Worm (Caenorhabditis elegans) whole organism, L3 larva: Measurements from ENCODE around the gene F44D12.19.
"Not testable (repeated sequence)": the region's sequence is repeated elsewhere in the genome, so short reads cannot be mapped to it uniquely, and the experiment has no call there.

Experiments used
- R02D3.7 ChIP-seq: fragments of 150-350 bp; optimal IDR thresholded peaks from 2 replicates; lab custom pipeline; 2014; ENCODE audit warnings: missing biosample characterization, missing genetic modification characterization
- ZK546.5 ChIP-seq: sonication (generic microtip); optimal IDR thresholded peaks from 2 replicates; lab custom pipeline; 2017; ENCODE audit warnings: missing biosample characterization, missing genetic modification characterization
- aly-2 ChIP-seq: fragments of 150-350 bp; optimal IDR thresholded peaks from 2 replicates; lab custom pipeline; 2014; ENCODE audit warnings: missing biosample characterization, missing genetic modification characterization
- ceh-28 ChIP-seq: fragments of 150-350 bp; optimal IDR thresholded peaks from 2 replicates; lab custom pipeline; 2014; ENCODE audit warnings: missing biosample characterization, missing genetic modification reagents, missing genetic modification characterization
- ceh-9 ChIP-seq: sonication (generic microtip); optimal IDR thresholded peaks from 2 replicates; lab custom pipeline; 2018; ENCODE audit warnings: missing biosample characterization, missing genetic modification characterization
- daf-12 ChIP-seq: fragments of 150-350 bp; optimal IDR thresholded peaks from 2 replicates; lab custom pipeline; 2014; ENCODE audit warnings: missing biosample characterization, missing genetic modification reagents, missing genetic modification characterization
- egl-27 ChIP-seq: sonication (generic microtip); optimal IDR thresholded peaks from 4 replicates; lab custom pipeline; 2017; ENCODE audit warnings: missing biosample characterization, missing genetic modification reagents, missing genetic modification characterization
- egl-5 ChIP-seq: fragments of 150-350 bp; optimal IDR thresholded peaks from 2 replicates; lab custom pipeline; 2017; ENCODE audit warnings: missing biosample characterization, missing genetic modification reagents, missing genetic modification characterization, inconsistent platforms
- elt-3 ChIP-seq, 3 experiments: fragments of 150-350 bp in 1 of 3; sonication (generic microtip) in 2 of 3; optimal IDR thresholded peaks; 2 replicates in 2 of 3; 4 replicates in 1 of 3; lab custom pipeline; 2014 to 2017; ENCODE audit warnings: missing biosample characterization in 3 of 3, missing genetic modification characterization in 3 of 3
- fkh-10 ChIP-seq: sonication (generic microtip); optimal IDR thresholded peaks from 2 replicates; lab custom pipeline; 2017; ENCODE audit warnings: missing biosample characterization, missing genetic modification reagents, missing genetic modification characterization
- fos-1 ChIP-seq: fragments of 150-350 bp; optimal IDR thresholded peaks from 2 replicates; lab custom pipeline; 2014; ENCODE audit warnings: missing biosample characterization, missing genetic modification characterization
- hmg-11 ChIP-seq: sonication (generic microtip); optimal IDR thresholded peaks from 2 replicates; lab custom pipeline; 2016; ENCODE audit warnings: missing genetic modification characterization, missing compliant biosample characterization
- jun-1 ChIP-seq: fragments of 150-350 bp; optimal IDR thresholded peaks from 2 replicates; lab custom pipeline; 2014; ENCODE audit warnings: missing biosample characterization, missing genetic modification reagents, missing genetic modification characterization
- lin-15B ChIP-seq: fragments of 150-350 bp; optimal IDR thresholded peaks from 2 replicates; lab custom pipeline; 2014; ENCODE audit warnings: missing biosample characterization, missing genetic modification characterization
- lin-39 ChIP-seq: fragments of 150-350 bp; optimal IDR thresholded peaks from 2 replicates; lab custom pipeline; 2018; ENCODE audit warnings: missing biosample characterization, missing genetic modification reagents, missing genetic modification characterization
- lsy-12 ChIP-seq: sonication (generic microtip); optimal IDR thresholded peaks from 2 replicates; lab custom pipeline; 2016; ENCODE audit warnings: mild to moderate bottlenecking, missing genetic modification characterization, missing compliant biosample characterization
- mdl-1 ChIP-seq: fragments of 150-350 bp; optimal IDR thresholded peaks from 2 replicates; lab custom pipeline; 2014; ENCODE audit warnings: missing biosample characterization, missing genetic modification characterization
- mml-1 ChIP-seq: fragments of 150-350 bp; sonication (generic microtip); optimal IDR thresholded peaks from 3 replicates; lab custom pipeline; 2014; ENCODE audit warnings: missing biosample characterization, missing genetic modification characterization
- nfya-1 ChIP-seq: sonication (generic microtip); optimal IDR thresholded peaks from 2 replicates; lab custom pipeline; 2017; ENCODE audit warnings: missing genetic modification characterization, mild to moderate bottlenecking, missing compliant biosample characterization, antibody characterized with exemption, moderate library complexity; ENCODE audit not compliant: insufficient read depth
- nhr-12 ChIP-seq: fragments of 150-350 bp; optimal IDR thresholded peaks from 2 replicates; lab custom pipeline; 2014; ENCODE audit warnings: missing biosample characterization, missing genetic modification characterization
- nhr-23 ChIP-seq: fragments of 150-350 bp; optimal IDR thresholded peaks from 2 replicates; lab custom pipeline; 2014; ENCODE audit warnings: missing biosample characterization, missing genetic modification reagents, missing genetic modification characterization
- nhr-237 ChIP-seq: fragments of 150-350 bp; optimal IDR thresholded peaks from 2 replicates; lab custom pipeline; 2014; ENCODE audit warnings: missing biosample characterization, missing genetic modification characterization
- nhr-25 ChIP-seq: sonication (generic microtip); optimal IDR thresholded peaks from 2 replicates; lab custom pipeline; 2017; ENCODE audit warnings: missing biosample characterization, missing genetic modification characterization
- nhr-76 ChIP-seq: fragments of 150-350 bp; sonication (generic microtip); optimal IDR thresholded peaks from 5 replicates; lab custom pipeline; 2014; ENCODE audit warnings: missing biosample characterization, missing genetic modification characterization
- pha-4 ChIP-seq: fragments of 150-350 bp; optimal IDR thresholded peaks from 2 replicates; lab custom pipeline; 2014; ENCODE audit warnings: missing biosample characterization, missing genetic modification reagents, missing genetic modification characterization
- pqm-1 ChIP-seq: fragments of 150-350 bp; optimal IDR thresholded peaks from 2 replicates; lab custom pipeline; 2017; ENCODE audit warnings: missing biosample characterization, missing genetic modification characterization, inconsistent platforms
- sea-2 ChIP-seq: fragments of 150-350 bp; sonication (generic microtip); optimal IDR thresholded peaks from 4 replicates; lab custom pipeline; 2014; ENCODE audit warnings: missing biosample characterization, missing genetic modification reagents, missing genetic modification characterization
- unc-62 ChIP-seq: fragments of 150-350 bp; sonication (generic microtip); optimal IDR thresholded peaks from 4 replicates; lab custom pipeline; 2014; ENCODE audit warnings: missing biosample characterization, missing genetic modification reagents, missing genetic modification characterization
- ztf-11 ChIP-seq: fragments of 150-350 bp; optimal IDR thresholded peaks from 2 replicates; lab custom pipeline; 2014; ENCODE audit warnings: missing biosample characterization, missing genetic modification characterization
- ztf-4 ChIP-seq: fragments of 150-350 bp; optimal IDR thresholded peaks from 2 replicates; lab custom pipeline; 2014; ENCODE audit warnings: missing biosample characterization, missing genetic modification characterization

The F44D12.19 gene

DNA sequence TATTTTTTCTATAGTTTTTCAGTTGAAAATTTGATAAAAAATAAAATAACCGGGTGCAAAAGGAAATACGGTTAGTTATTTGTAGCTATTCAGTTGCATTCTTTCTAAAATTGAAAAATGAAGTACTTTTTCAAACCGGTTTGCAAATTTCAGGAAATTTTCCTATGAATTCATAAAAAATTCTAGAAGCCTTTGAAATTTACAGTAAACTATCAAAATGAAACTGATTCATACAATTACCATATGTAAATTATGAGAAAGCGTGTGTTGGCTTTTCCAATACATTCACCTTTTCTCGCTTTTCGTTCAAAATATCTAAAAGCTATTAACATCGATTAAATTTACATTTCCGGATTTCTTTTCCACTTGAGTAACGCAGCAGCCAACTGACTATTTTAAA, 4.4 kb upstream of the F44D12.19 start, which contains the start of gene ent-7:
Gene ent-7, plus strand, starts transcription at position 301 of the 400 bp plus-strand sequence.
- no peak for TF ChIP-seq daf-12 (tag; lab: Kevin White, UChicago)

- TF ChIP-seq mdl-1 (tag; lab: Kevin White, UChicago): no peak
- no peak for TF ChIP-seq nfya-1 (tag; lab: Kevin White, UChicago)
- peak; percentile 22 for TF ChIP-seq pha-4 (tag; lab: Kevin White, UChicago)
- peak; percentile 1 for TF ChIP-seq pqm-1 (tag; lab: Kevin White, UChicago)
- no peak for TF ChIP-seq lin-39 (tag; lab: Kevin White, UChicago)
- no peak for TF ChIP-seq egl-27 (tag; lab: Kevin White, UChicago)
Measured at ce11 chrIV:10017633-10018032, 3.8 kb upstream of the F44D12.19 start, which contains the start of gene F44D12.2. Gene F44D12.2 (minus strand): TSS chrIV:10017733.

ce11 chrIV:10022991-10023390, 1.6 kb downstream of the F44D12.19 start, which contains the start of gene F44D12.8:
Gene F44D12.8 (plus strand): TSS chrIV:10023291.
- TF ChIP-seq ceh-28 (tag; lab: Kevin White, UChicago): no peak
- no peak for TF ChIP-seq ztf-11
- TF ChIP-seq nhr-23 (tag; lab: Kevin White, UChicago): no peak
- no peak for TF ChIP-seq fkh-10 (GFP tag; lab: Kevin White, UChicago)
- TF ChIP-seq lin-39 (tag; lab: Kevin White, UChicago): no peak
- no peak for TF ChIP-seq lin-15B
- TF ChIP-seq mml-1 (tag; lab: Kevin White, UChicago): no peak
- TF ChIP-seq ztf-4: no peak
- no peak for TF ChIP-seq nhr-237 (tag; lab: Kevin White, UChicago)
- TF ChIP-seq pqm-1 (tag; lab: Kevin White, UChicago): no peak
- no peak for TF ChIP-seq fos-1
- TF ChIP-seq R02D3.7 (tag; lab: Kevin White, UChicago): no peak
- no peak for TF ChIP-seq lsy-12 (tag; lab: Kevin White, UChicago)
- TF ChIP-seq daf-12 (tag; lab: Kevin White, UChicago): no peak
- TF ChIP-seq unc-62: no peak
- TF ChIP-seq hmg-11 (tag; lab: Kevin White, UChicago): no peak
- TF ChIP-seq nhr-12: no peak

- TF ChIP-seq unc-62 (no peak), fkh-10 (GFP tag; lab: Kevin White, UChicago) (no peak), ceh-9 (tag; lab: Kevin White, UChicago) (no peak), mml-1 (tag; lab: Kevin White, UChicago) (no peak), jun-1 (tag; lab: Kevin White, UChicago) (no peak), lin-15B (no peak)
Measured at ce11 chrIV:10026129-10026528, 4.7 kb downstream of the F44D12.19 start.

DNA sequence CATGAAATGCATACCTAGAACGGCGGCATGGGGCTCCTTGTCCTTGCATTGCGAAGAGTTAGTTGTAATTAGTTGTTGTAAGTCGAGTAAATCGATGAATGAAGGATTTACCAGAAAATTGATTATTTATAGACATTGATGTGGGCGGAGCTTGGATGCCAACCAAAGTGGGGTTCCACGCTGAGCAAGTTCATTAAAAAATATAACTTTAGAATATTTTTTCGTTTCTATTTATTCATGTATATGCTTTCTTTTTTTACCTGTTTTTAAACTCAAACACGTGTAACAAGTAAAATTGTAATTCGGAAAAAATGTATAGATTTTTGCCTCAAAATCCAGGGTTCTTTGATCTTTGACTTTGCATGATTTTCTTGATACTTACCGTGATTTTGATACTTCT, 6.2 kb downstream of the F44D12.19 start, which contains the start of gene gipc-2:
Gene gipc-2, minus strand, starts transcription at position 101 of the 400 bp plus-strand sequence.
- no peak for TF ChIP-seq elt-3 (tag; optimal IDR thresholded peaks at IDR 0.05; lab: Kevin White, UChicago)
- no peak for TF ChIP-seq nhr-76 (tag; lab: Kevin White, UChicago)
- TF ChIP-seq egl-5 (tag; lab: Kevin White, UChicago): no peak
- TF ChIP-seq ztf-11: no peak
- no peak for TF ChIP-seq aly-2 (tag; lab: Kevin White, UChicago)
- TF ChIP-seq fkh-10 (GFP tag; lab: Kevin White, UChicago): no peak
- no peak for TF ChIP-seq sea-2 (GFP tag; lab: Kevin White, UChicago)
- no peak for TF ChIP-seq nhr-25

DNA sequence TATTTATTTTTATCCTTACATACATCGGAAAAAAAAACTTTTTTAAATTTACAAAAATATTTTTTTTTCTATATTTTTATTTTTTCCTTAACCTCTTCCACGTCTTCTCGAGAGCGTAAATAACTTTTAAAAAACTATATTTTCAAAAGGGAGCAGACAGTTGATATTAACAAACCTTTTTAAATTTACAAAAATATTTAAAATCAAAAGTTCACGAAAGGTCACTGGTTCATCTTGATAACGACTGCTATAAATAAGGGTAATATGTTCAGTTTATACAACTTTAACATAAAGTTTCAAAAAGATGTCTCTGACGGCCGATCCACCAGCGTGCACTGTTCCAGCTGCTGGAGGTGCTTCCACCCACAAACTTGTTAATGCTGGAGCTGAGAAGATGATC, 7.4 kb downstream of the F44D12.19 start, which contains the start of the genes F44D12.16 and msd-2:
Gene F44D12.16, plus strand, starts transcription at position 301 of the 400 bp plus-strand sequence.
Gene msd-2, plus strand, starts transcription at position 305 of the 400 bp plus-strand sequence.
- TF ChIP-seq ZK546.5 (tag; lab: Kevin White, UChicago); fkh-10 (GFP tag; lab: Kevin White, UChicago); nhr-237 (tag; lab: Kevin White, UChicago): not testable (repeated sequence)
